Worm (Caenorhabditis elegans): ENCODE measurements around the gene C17H11.1.

- TF ChIP-seq egl-27 (tag; optimal IDR thresholded peaks at IDR 0.05) (no peak), nhr-237 (tag; optimal IDR thresholded peaks at IDR 0.05) (no peak), elt-1 (tag; optimal IDR thresholded peaks at IDR 0.05) (no peak), ZK546.5 (tag; optimal IDR thresholded peaks at IDR 0.05) (no peak), nhr-12 (tag; optimal IDR thresholded peaks at IDR 0.05) (no peak)
Observed at ce11 chrX:8129543-8129942, 44.2 kb upstream of the C17H11.1 start, which contains the start of gene frpr-1.

All from whole organism, L2 larva.